Fruit fly (Drosophila melanogaster): ENCODE data around the gene ND-15.

The ND-15 gene

dm6 chr2L:166115-167069 lies 51.9 kb downstream of the ND-15 start (continued):
- TF ChIP-seq CG17612 (GFP tag; IDR thresholded peaks at IDR 0.05) (no peak), CG2120 (GFP tag; optimal IDR thresholded peaks at IDR 0.05) (peak; percentile 65), CG12942 (GFP tag; optimal IDR thresholded peaks at IDR 0.05) (peak; percentile 37), CG12236 (GFP tag; optimal IDR thresholded peaks at IDR 0.05) (peak; percentile 59), CG11696 (GFP tag; IDR thresholded peaks at IDR 0.05) (no peak), dmrt11E (tag; optimal IDR thresholded peaks at IDR 0.05) (peak; percentile 46), CG30403 (GFP tag; optimal IDR thresholded peaks at IDR 0.05) (peak; percentile 27), da (GFP tag; optimal IDR thresholded peaks at IDR 0.05) (no peak), CG16779 (GFP tag; IDR thresholded peaks at IDR 0.05) (no peak), peb (GFP tag; IDR thresholded peaks at IDR 0.05) (no peak), fd102C (GFP tag; optimal IDR thresholded peaks at IDR 0.05) (peak; percentile 49), CG4820 (GFP tag; optimal IDR thresholded peaks at IDR 0.05) (no peak), Hmr (GFP tag; optimal IDR thresholded peaks at IDR 0.05) (peak; percentile 95), Dll (GFP tag; IDR thresholded peaks at IDR 0.05; ENCODE audit: partially characterized antibody) (no peak), lilli (GFP tag; optimal IDR thresholded peaks at IDR 0.05) (peak; percentile 54), TFAM (GFP tag; optimal IDR thresholded peaks at IDR 0.05) (no peak), CG2116 (GFP tag; optimal IDR thresholded peaks at IDR 0.05) (peak; percentile 29), CG31388 (GFP tag; optimal IDR thresholded peaks at IDR 0.05) (no peak), CG9817 (tag; optimal IDR thresholded peaks at IDR 0.05) (no peak), wek (GFP tag; optimal IDR thresholded peaks at IDR 0.05) (peak; percentile 67), crol (GFP tag; IDR thresholded peaks at IDR 0.05) (no peak), run (tag; optimal IDR thresholded peaks at IDR 0.05) (peak; percentile 77), zen2 (GFP tag; IDR thresholded peaks at IDR 0.05; ENCODE audit: partially characterized antibody) (no peak), Pdp1 (GFP tag; optimal IDR thresholded peaks at IDR 0.05) (peak; percentile 53 to 96), CG1024 (GFP tag; IDR thresholded peaks at IDR 0.05) (no peak), ssp (GFP tag; IDR thresholded peaks at IDR 0.05) (no peak), CG2875 (GFP tag; optimal IDR thresholded peaks at IDR 0.05) (peak; percentile 64), CG7839 (tag; optimal IDR thresholded peaks at IDR 0.05) (peak; percentile 33), CG11723 (GFP tag; optimal IDR thresholded peaks at IDR 0.05) (peak; percentile 71), Poxn (GFP tag; IDR thresholded peaks at IDR 0.05) (no peak), CG17385 (GFP tag; optimal IDR thresholded peaks at IDR 0.05) (peak; percentile 87), Adf1 (GFP tag; IDR thresholded peaks at IDR 0.05) (no peak), HLHmδ (GFP tag; optimal IDR thresholded peaks at IDR 0.05) (no peak), CG15601 (tag; optimal IDR thresholded peaks at IDR 0.05) (peak; percentile 75), CG9215 (GFP tag; IDR thresholded peaks at IDR 0.05) (no peak), YL-1 (GFP tag; optimal IDR thresholded peaks at IDR 0.05) (peak; percentile 76), al (GFP tag; IDR thresholded peaks at IDR 0.05) (no peak), Mes4 (GFP tag; optimal IDR thresholded peaks at IDR 0.05) (peak; percentile 49), sc (optimal IDR thresholded peaks at IDR 0.05) (no peak), sc (GFP tag; optimal IDR thresholded peaks at IDR 0.05) (peak; percentile 34), CG1603 (tag; optimal IDR thresholded peaks at IDR 0.05) (peak; percentile 54), MTF-1 (GFP tag; optimal IDR thresholded peaks at IDR 0.05; ENCODE audit: borderline replicate concordance) (peak; percentile 85), nom (GFP tag; optimal IDR thresholded peaks at IDR 0.05) (peak; percentile 98), Lhr (GFP tag; optimal IDR thresholded peaks at IDR 0.05) (no peak), pros (GFP tag; optimal IDR thresholded peaks at IDR 0.05) (peak; percentile 85), CG12391 (tag; optimal IDR thresholded peaks at IDR 0.05) (peak; percentile 61), otp (GFP tag; IDR thresholded peaks at IDR 0.05) (no peak), org-1 (GFP tag; optimal IDR thresholded peaks at IDR 0.05) (peak; percentile 81), dm (GFP tag; optimal IDR thresholded peaks at IDR 0.05) (peak; percentile 30)
